Worm (Caenorhabditis elegans) whole organism, dauer: ENCODE data around the gene K09F6.15.
"Not testable (repeated sequence)": the region's sequence is repeated elsewhere in the genome, so short reads cannot be mapped to it uniquely, and the experiment has no call there.

Experiments
- unc-62 ChIP-seq: sonication (generic microtip); optimal IDR thresholded peaks from 2 replicates; lab custom pipeline; 2017; ENCODE audit warnings: missing biosample characterization, missing genetic modification reagents, missing genetic modification characterization

K09F6.15 gene

DNA sequence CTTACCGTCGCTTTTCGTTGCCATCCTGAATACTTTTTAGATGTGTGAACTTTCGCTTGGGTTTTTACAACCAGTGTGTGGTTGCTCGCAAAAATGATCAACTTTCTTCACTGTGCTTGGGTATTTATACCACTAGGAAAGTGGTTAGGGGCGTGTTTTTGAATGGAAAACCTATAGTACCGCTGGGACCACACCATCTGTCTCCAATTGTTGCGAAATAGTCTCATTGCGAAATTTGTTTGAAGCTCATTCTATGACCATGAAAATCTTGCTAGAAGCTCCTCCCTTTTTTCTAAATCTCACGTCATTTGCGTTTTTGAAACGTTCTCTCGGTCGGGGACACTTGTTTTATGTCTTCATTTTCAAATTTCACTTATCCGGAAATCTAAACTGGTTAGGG is 11.5 kb upstream of the K09F6.15 start, which contains the start of the genes K09F6.10 and K09F6.13:
K09F6.10 (minus strand) TSS at position 86 of the 400 bp plus-strand sequence.
K09F6.13 (plus strand) TSS at position 317 of the 400 bp plus-strand sequence.
- TF ChIP-seq unc-62 (GFP tag; lab: Kevin White, UChicago): no peak

- TF ChIP-seq unc-62 (GFP tag; lab: Kevin White, UChicago): no peak
Observed at ce11 chrII:2284703-2285102, 7.4 kb upstream of the K09F6.15 start.

- TF ChIP-seq unc-62 (GFP tag; lab: Kevin White, UChicago): not testable (repeated sequence)
Observed at ce11 chrII:2282599-2282998, 5.3 kb upstream of the K09F6.15 start, which contains the start of gene K09F6.9. TSS of gene K09F6.9 (minus strand) at chrII:2282699.

ce11 chrII:2279839-2280238 is 2.5 kb upstream of the K09F6.15 start, which contains the start of gene K09F6.11:
TSS of gene K09F6.11 (plus strand) at chrII:2280139.
- TF ChIP-seq unc-62 (GFP tag; lab: Kevin White, UChicago): no peak

- no peak for TF ChIP-seq unc-62 (GFP tag; lab: Kevin White, UChicago)
Observed at ce11 chrII:2279263-2279662, 1.9 kb upstream of the K09F6.15 start, which contains the start of gene K09F6.6. TSS of gene K09F6.6 (minus strand) at chrII:2279305.

DNA sequence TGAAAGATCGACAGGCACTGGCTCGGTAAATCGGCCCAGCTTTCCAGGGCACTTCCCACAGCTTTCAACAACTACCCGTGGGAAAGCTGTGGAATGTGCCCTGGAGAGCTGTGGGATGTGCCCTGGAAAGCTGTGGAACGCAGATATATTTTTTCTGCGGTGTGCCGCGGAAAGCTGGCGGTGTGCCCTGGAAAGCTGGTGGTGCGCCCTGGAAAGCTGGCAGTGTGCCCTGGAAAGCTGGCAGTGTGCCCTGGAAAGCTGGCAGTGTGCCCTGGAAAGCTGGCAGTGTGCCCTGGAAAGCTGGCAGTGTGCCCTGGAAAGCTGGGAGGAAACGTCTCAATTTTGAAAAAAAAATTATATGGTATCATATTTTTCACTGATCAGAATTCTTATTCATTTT is 3.6 kb downstream of the K09F6.15 start:
- TF ChIP-seq unc-62 (GFP tag; lab: Kevin White, UChicago): no peak

DNA sequence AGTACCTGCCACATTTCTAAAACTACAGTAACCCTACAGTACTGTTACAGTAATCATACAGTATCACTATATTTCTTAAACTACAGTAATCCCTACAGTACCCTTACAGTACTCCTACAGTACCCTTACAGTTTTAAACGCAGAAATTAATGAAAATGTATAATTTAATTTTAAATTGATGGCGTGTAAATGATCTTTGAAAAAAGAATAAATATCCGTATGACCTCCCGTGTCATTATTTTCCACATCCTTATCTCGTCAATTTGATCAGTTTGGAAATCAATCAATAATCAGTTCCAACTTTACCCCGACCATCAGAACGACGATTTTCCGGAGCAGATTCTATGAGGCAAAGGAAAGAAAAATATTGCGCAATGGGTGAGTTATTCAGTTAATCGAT is 22.5 kb downstream of the K09F6.15 start, which contains the start of gene K09F6.3:
K09F6.3 (plus strand) TSS at position 301 of the 400 bp plus-strand sequence.
- not testable (repeated sequence) for TF ChIP-seq unc-62 (GFP tag; lab: Kevin White, UChicago)

DNA sequence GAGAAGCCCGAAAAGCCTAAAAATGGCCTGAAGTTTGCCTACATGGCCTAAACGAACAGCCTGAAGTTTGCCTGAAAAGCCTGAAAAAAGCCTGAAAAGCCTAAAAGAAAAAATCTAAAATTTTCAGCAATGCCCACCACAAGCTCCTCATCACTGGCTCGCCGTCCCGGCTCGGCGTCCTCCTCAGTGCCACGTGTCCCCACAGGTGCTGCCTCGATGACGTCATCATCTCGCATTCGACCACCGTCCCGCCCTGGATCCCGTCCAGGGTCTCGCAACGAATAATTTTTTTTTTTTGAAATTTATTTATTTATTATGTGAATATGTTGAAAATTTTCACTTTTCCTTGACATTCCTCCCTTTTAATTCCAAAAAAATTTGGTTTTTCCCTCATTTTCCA is 23.6 kb downstream of the K09F6.15 start:
- TF ChIP-seq unc-62 (GFP tag; lab: Kevin White, UChicago): no peak

DNA sequence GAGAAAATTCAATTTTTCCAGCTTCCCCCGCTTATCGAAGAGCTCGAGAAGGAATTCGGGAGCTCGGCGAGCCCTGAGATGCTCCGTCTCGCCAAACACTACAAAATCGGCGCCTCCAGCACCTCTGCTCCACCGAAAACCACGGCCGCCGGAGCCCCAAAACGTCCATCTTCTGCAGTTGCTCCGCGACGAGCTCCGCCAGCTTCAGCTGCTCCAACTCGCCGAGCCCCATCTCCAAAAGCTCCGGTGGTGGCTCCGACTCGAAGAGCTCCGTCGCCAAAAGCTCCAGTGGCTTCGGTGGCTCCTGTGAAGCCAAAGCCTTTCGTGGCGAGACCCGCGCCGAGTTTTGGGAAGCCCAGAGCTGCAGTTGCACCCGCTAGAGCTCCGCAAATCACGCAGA is 25.7 kb downstream of the K09F6.15 start:
- TF ChIP-seq unc-62 (GFP tag; lab: Kevin White, UChicago): no peak

DNA sequence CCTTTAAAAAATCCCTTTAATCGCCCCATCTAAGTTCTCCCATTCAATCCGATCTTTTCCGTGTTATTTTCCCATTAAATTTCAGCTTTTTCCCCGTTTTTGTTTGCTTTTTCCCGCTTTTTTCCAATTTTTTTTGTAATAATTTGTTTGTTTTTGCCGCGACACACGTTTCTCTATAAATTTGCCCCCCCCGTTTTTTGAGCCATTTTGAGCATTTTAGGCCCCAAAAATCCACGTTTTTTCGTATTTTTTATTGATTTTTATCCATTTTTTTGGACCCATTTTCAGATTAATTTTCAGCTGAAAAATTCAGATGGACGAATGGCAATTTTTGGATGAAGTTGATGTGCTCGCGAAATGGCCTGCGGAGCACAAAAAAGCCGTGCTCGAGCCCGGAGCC is 34.0 kb downstream of the K09F6.15 start, which contains the start of gene F54A3.2:
F54A3.2 (plus strand) TSS at position 301 of the 400 bp plus-strand sequence.
- TF ChIP-seq unc-62 (GFP tag; lab: Kevin White, UChicago): no peak

- no peak for TF ChIP-seq unc-62 (GFP tag; lab: Kevin White, UChicago)
Observed at ce11 chrII:2236352-2236751, 41.0 kb downstream of the K09F6.15 start.

DNA sequence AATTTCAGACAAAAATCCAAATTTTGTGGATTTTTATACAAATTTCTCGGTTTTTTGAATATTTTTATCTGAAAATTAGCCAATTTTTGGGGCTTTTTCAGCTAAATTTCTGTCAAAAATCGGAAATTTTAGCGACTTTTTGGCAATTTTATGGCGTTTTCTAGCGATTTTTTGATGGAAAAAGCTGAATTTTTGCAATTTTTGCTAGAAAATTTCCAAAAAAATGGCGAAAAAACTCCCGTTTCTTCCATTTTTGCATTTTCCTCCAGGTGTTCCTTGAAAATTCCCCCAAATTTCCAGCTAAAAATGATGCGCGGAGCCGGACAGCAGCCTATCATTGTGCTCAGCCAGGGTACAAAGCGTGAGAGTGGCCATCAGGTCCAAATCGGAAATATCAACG is 44.1 kb downstream of the K09F6.15 start, which contains the start of gene cct-3:
cct-3 (plus strand) TSS at position 301 of the 400 bp plus-strand sequence.
- TF ChIP-seq unc-62 (GFP tag; lab: Kevin White, UChicago): no peak

ce11 chrII:2232429-2232828 is 44.9 kb downstream of the K09F6.15 start, which contains the start of gene F54A3.6:
TSS of gene F54A3.6 (minus strand) at chrII:2232470.
- not testable (repeated sequence) for TF ChIP-seq unc-62 (GFP tag; lab: Kevin White, UChicago)

- TF ChIP-seq unc-62 (GFP tag; lab: Kevin White, UChicago): no peak
Observed at ce11 chrII:2230368-2230767, 47.0 kb downstream of the K09F6.15 start.

- no peak for TF ChIP-seq unc-62 (GFP tag; lab: Kevin White, UChicago)
Observed at ce11 chrII:2225608-2226007, 51.7 kb downstream of the K09F6.15 start, which contains the start of gene F54A3.5. TSS of gene F54A3.5 (minus strand) at chrII:2225708.
